Fruit fly (Drosophila melanogaster): Measurements from ENCODE around the gene CtsL4.

Gene CtsL4

DNA sequence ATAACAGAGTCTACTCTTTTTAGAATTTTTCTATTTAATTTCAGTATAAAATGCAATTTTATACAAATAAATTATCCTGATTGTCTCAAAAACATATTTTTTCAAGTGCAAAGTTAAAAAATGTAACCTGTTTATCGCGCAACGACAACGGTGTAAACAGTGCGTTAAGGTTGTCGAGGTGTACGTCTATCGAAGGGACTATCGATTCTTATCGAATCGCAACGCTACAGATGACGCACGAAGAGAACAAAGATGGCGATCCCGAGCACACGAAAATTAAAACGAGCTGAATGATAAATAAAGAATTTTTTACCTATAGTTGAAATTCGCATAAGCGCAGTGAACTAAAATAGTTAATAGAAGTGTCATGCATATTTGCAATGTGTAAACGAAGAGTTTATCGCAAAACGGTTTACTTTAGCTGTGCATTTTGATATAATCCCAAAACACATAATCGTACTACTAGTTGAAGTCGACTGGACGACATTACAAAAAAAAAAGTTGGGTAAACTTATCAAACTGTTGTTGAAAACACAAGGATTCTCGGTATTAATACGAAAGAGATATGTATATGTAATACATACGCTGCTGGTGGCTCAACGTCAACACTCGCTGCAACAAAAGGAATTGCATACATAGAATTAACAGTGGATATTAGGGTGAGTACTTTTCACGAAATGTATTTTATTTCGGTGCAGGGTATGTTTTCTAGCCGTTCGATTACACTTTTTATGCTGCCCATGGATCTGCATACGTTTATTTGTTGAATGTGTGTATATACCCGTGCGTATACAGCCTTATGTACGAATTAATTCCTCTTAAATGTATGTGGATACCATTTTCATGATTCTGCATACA lies 31.7 kb upstream of the CtsL4 start, which contains the start of gene da (continued):
- TF ChIP-seq pfk (GFP tag; optimal IDR thresholded peaks at IDR 0.05) (peak; percentile 86), salm (tag; optimal IDR thresholded peaks at IDR 0.05) (peak; percentile 29), sim (GFP tag; IDR thresholded peaks at IDR 0.05) (no peak), oc (tag; optimal IDR thresholded peaks at IDR 0.05) (no peak), CG17328 (GFP tag; IDR thresholded peaks at IDR 0.05) (peak; percentile 55), CG16863 (GFP tag; optimal IDR thresholded peaks at IDR 0.05) (peak; percentile 57), Nf-YA (GFP tag; IDR thresholded peaks at IDR 0.05) (no peak), esg (GFP tag; conservative IDR thresholded peaks at IDR 0.05) (peak; percentile 36; the same call in 1 of the 2 replicates), ase (GFP tag; IDR thresholded peaks at IDR 0.05) (peak; percentile 42; the same call in 1 of the 3 replicates), Mad (GFP tag; optimal IDR thresholded peaks at IDR 0.05) (peak; percentile 39), CG6272 (GFP tag; IDR thresholded peaks at IDR 0.05) (peak; percentile 50; the same call in 1 of the 2 replicates), CG15479 (GFP tag; optimal IDR thresholded peaks at IDR 0.05) (peak; percentile 81), Ada2b (GFP tag; IDR thresholded peaks at IDR 0.05) (peak; percentile 61), HLHmδ (GFP tag; optimal IDR thresholded peaks at IDR 0.05) (no peak), pros (GFP tag; optimal IDR thresholded peaks at IDR 0.05) (no peak), CG17359 (tag; optimal IDR thresholded peaks at IDR 0.05) (peak; percentile 68), Oaz (GFP tag; IDR thresholded peaks at IDR 0.05) (no peak), CG7271 (tag; optimal IDR thresholded peaks at IDR 0.05) (peak; percentile 3), CG11247 (GFP tag; IDR thresholded peaks at IDR 0.05) (peak; percentile 54; the same call in 1 of the 2 replicates), p53 (GFP tag; optimal IDR thresholded peaks at IDR 0.05) (peak; percentile 12), dmrt11E (tag; optimal IDR thresholded peaks at IDR 0.05) (peak; percentile 65), CG16815 (GFP tag; optimal IDR thresholded peaks at IDR 0.05) (peak; percentile 19), TFAM (GFP tag; optimal IDR thresholded peaks at IDR 0.05) (no peak), Xbp1 (GFP tag; optimal IDR thresholded peaks at IDR 0.05) (peak; percentile 73), Dad (GFP tag; optimal IDR thresholded peaks at IDR 0.05) (peak; percentile 45), NFAT (GFP tag; IDR thresholded peaks at IDR 0.05) (peak; percentile 58; the same call in 1 of the 2 replicates), CG10209 (GFP tag; optimal IDR thresholded peaks at IDR 0.05) (peak; percentile 52), Optix (GFP tag; IDR thresholded peaks at IDR 0.05) (no peak), kah (GFP tag; optimal IDR thresholded peaks at IDR 0.05) (peak; percentile 7), vvl (GFP tag; IDR thresholded peaks at IDR 0.05) (peak; percentile 75), zfh1 (GFP tag; IDR thresholded peaks at IDR 0.05) (peak; percentile 40; the same call in 1 of the 3 replicates), CG8924 (tag; optimal IDR thresholded peaks at IDR 0.05) (peak; percentile 71), Gsc (GFP tag; IDR thresholded peaks at IDR 0.05) (no peak), HLH3B (GFP tag; IDR thresholded peaks at IDR 0.05) (peak; percentile 52), Hsf (GFP tag; optimal IDR thresholded peaks at IDR 0.05) (peak; percentile 73)

DNA sequence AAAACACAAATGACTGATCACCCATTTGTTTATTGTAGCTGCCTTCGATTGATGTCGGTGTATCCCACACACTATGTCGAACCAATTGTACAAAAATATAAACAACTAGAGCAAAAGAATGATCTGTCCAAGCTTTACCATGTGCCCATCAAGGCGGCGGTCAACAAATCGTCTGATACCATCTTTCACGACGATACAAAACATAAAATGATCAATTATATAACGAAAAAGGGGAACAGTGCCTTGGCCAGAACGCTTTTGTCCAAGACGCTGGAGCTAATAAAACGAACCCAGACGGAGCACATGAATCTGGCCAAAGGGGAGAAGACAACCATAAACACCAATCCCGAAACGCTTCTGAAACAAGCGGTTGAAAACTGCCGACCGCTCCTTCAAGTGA lies 30.4 kb upstream of the CtsL4 start:
- TF ChIP-seq CG8765 (GFP tag; IDR thresholded peaks at IDR 0.05) (no peak), Pdp1 (GFP tag; optimal IDR thresholded peaks at IDR 0.05) (peak in 1 of 2 experiments; percentile 93), mam (GFP tag; optimal IDR thresholded peaks at IDR 0.05) (no peak), MESR4 (GFP tag; optimal IDR thresholded peaks at IDR 0.05) (peak; percentile 49), trem (tag; optimal IDR thresholded peaks at IDR 0.05) (no peak), CrebB (tag; optimal IDR thresholded peaks at IDR 0.05) (no peak), Bteb2 (GFP tag; optimal IDR thresholded peaks at IDR 0.05) (no peak), caup (GFP tag; optimal IDR thresholded peaks at IDR 0.05; ENCODE audit: severe bottlenecking) (no peak), TFAM (GFP tag; optimal IDR thresholded peaks at IDR 0.05) (no peak), CG10431 (GFP tag; optimal IDR thresholded peaks at IDR 0.05) (no peak), sc (optimal IDR thresholded peaks at IDR 0.05) (no peak), sc (GFP tag; optimal IDR thresholded peaks at IDR 0.05) (no peak)
